Fruit fly (Drosophila melanogaster) whole organism, prepupa: ENCODE results near the gene Atx2.

ENCODE experiments used
- Blimp-1 ChIP-seq: fragments of 200-800 bp; sonication (Bioruptor generic); optimal IDR thresholded peaks from 3 replicates; lab custom pipeline; 2017; ENCODE audit warnings: missing biosample characterization, missing genetic modification characterization, mild to moderate bottlenecking, moderate library complexity, missing genetic modification reagents
- CG10631 ChIP-seq: fragments of 200-800 bp; sonication (Bioruptor generic); optimal IDR thresholded peaks from 2 replicates; lab custom pipeline; 2016; ENCODE audit warnings: missing biosample characterization, missing genetic modification characterization
- CG11294 ChIP-seq: fragments of 200-800 bp; sonication (Bioruptor generic); IDR thresholded peaks from 2 replicates; pipeline ENCODE4 v1.3.6; 2022; ENCODE audit warnings: missing biosample characterization, missing genetic modification characterization
- CG11902 ChIP-seq: fragments of 200-800 bp; sonication (Bioruptor generic); optimal IDR thresholded peaks from 3 replicates; lab custom pipeline; 2016; ENCODE audit warnings: missing biosample characterization, missing genetic modification characterization
- CG15336 ChIP-seq: fragments of 200-800 bp; sonication (Bioruptor generic); IDR thresholded peaks from 2 replicates; pipeline ENCODE4 v1.3.6; 2022; ENCODE audit warnings: missing biosample characterization, missing genetic modification characterization
- CG1621 ChIP-seq: fragments of 200-800 bp; sonication (Bioruptor generic); optimal IDR thresholded peaks from 3 replicates; lab custom pipeline; 2018; ENCODE audit warnings: missing biosample characterization, mild to moderate bottlenecking, missing genetic modification characterization
- CG16779 ChIP-seq: fragments of 200-800 bp; sonication (Bioruptor generic); optimal IDR thresholded peaks from 3 replicates; lab custom pipeline; 2017; ENCODE audit warnings: missing biosample characterization, mild to moderate bottlenecking, missing genetic modification characterization
- CG3032 ChIP-seq: fragments of 200-800 bp; optimal IDR thresholded peaks from 2 replicates; lab custom pipeline; 2019; ENCODE audit warnings: missing biosample characterization, mild to moderate bottlenecking, missing genetic modification characterization, moderate library complexity
- CG31627 ChIP-seq: fragments of 200-800 bp; sonication (Bioruptor generic); optimal IDR thresholded peaks from 3 replicates; lab custom pipeline; 2016; ENCODE audit warnings: missing biosample characterization, missing genetic modification characterization
- CG34406 ChIP-seq: fragments of 200-800 bp; sonication (Bioruptor generic); optimal IDR thresholded peaks from 3 replicates; lab custom pipeline; 2016; ENCODE audit warnings: missing biosample characterization, missing genetic modification characterization
- CG3919 ChIP-seq: fragments of 200-800 bp; sonication (Bioruptor generic); optimal IDR thresholded peaks from 3 replicates; lab custom pipeline; 2016; ENCODE audit warnings: missing biosample characterization, missing genetic modification characterization
- CG6163 ChIP-seq: fragments of 200-800 bp; sonication (Bioruptor generic); IDR thresholded peaks from 3 replicates; pipeline ENCODE4 v1.3.6; 2022; ENCODE audit warnings: missing biosample characterization, missing genetic modification characterization
- CG6792 ChIP-seq: fragments of 200-800 bp; sonication (Bioruptor generic); optimal IDR thresholded peaks from 3 replicates; lab custom pipeline; 2016; ENCODE audit warnings: missing biosample characterization, missing genetic modification characterization
- CG6854 ChIP-seq: fragments of 200-800 bp; sonication (Bioruptor generic); optimal IDR thresholded peaks from 2 replicates; lab custom pipeline; 2017; ENCODE audit warnings: missing biosample characterization, mild to moderate bottlenecking, missing genetic modification characterization
- CG7368 ChIP-seq: fragments of 200-800 bp; sonication (Bioruptor generic); optimal IDR thresholded peaks from 3 replicates; lab custom pipeline; 2016; ENCODE audit warnings: missing biosample characterization, missing genetic modification characterization
- CG8119 ChIP-seq: fragments of 200-800 bp; sonication (Bioruptor generic); IDR thresholded peaks from 3 replicates; pipeline ENCODE4 v1.3.6; 2022; ENCODE audit warnings: missing biosample characterization, missing genetic modification characterization
- Eip75B ChIP-seq: fragments of 200-800 bp; sonication (Bioruptor generic); optimal IDR thresholded peaks from 3 replicates; lab custom pipeline; 2016; ENCODE audit warnings: missing biosample characterization, missing genetic modification characterization
- Eip78C ChIP-seq: fragments of 200-800 bp; sonication (Bioruptor generic); peaks from one replicate; lab custom pipeline; 2016; ENCODE audit warnings: missing biosample characterization, missing genetic modification characterization
- Eip93F ChIP-seq: fragments of 200-800 bp; sonication (Bioruptor generic); optimal IDR thresholded peaks from 2 replicates; lab custom pipeline; 2016; ENCODE audit warnings: missing biosample characterization, mild to moderate bottlenecking, missing genetic modification characterization
- Ets21C ChIP-seq: fragments of 200-800 bp; sonication (Bioruptor generic); optimal IDR thresholded peaks from 3 replicates; lab custom pipeline; 2016; ENCODE audit warnings: missing biosample characterization, missing genetic modification characterization
- Gug ChIP-seq: fragments of 200-800 bp; sonication (Bioruptor generic); IDR thresholded peaks from 2 replicates; pipeline ENCODE4 v1.3.6; 2022; ENCODE audit warnings: missing biosample characterization, missing genetic modification characterization
- Hr38 ChIP-seq: sonication (Bioruptor generic); optimal IDR thresholded peaks from 2 replicates; lab custom pipeline; 2016; ENCODE audit warnings: missing biosample characterization, missing genetic modification characterization
- Hr39 ChIP-seq: fragments of 200-800 bp; sonication (Bioruptor generic); optimal IDR thresholded peaks from 2 replicates; lab custom pipeline; 2016; ENCODE audit warnings: missing biosample characterization, missing genetic modification characterization
- OdsH ChIP-seq: fragments of 200-800 bp; sonication (Bioruptor generic); optimal IDR thresholded peaks from 3 replicates; lab custom pipeline; 2016; ENCODE audit warnings: missing biosample characterization, missing genetic modification characterization
- Sox102F ChIP-seq: fragments of 200-800 bp; sonication (Bioruptor generic); optimal IDR thresholded peaks from 2 replicates; lab custom pipeline; 2016; ENCODE audit warnings: missing biosample characterization, mild to moderate bottlenecking, missing genetic modification characterization
- Sox15 ChIP-seq: fragments of 200-800 bp; sonication (Bioruptor generic); optimal IDR thresholded peaks from 3 replicates; lab custom pipeline; 2016; ENCODE audit warnings: missing biosample characterization, missing genetic modification characterization
- acj6 ChIP-seq: fragments of 200-800 bp; sonication (Bioruptor generic); optimal IDR thresholded peaks from 3 replicates; lab custom pipeline; 2016; ENCODE audit warnings: missing biosample characterization, missing genetic modification characterization
- eg ChIP-seq: fragments of 200-800 bp; sonication (Bioruptor generic); IDR thresholded peaks from 3 replicates; pipeline ENCODE4 v1.3.6; 2022; ENCODE audit warnings: missing biosample characterization, missing genetic modification characterization
- fd85E ChIP-seq: fragments of 200-800 bp; sonication (Bioruptor generic); optimal IDR thresholded peaks from 3 replicates; lab custom pipeline; 2016; ENCODE audit warnings: missing biosample characterization, missing genetic modification characterization
- fkh ChIP-seq: fragments of 200-800 bp; sonication (Bioruptor generic); optimal IDR thresholded peaks from 3 replicates; lab custom pipeline; 2017; ENCODE audit warnings: missing biosample characterization, mild to moderate bottlenecking, missing genetic modification characterization, moderate library complexity
- net ChIP-seq: fragments of 200-800 bp; sonication (Bioruptor generic); optimal IDR thresholded peaks from 3 replicates; lab custom pipeline; 2016; ENCODE audit warnings: missing biosample characterization, missing genetic modification characterization
- salr ChIP-seq, 2 experiments: fragments of 200-800 bp; sonication (Bioruptor generic); optimal IDR thresholded peaks; 3 replicates each; lab custom pipeline; 2016 to 2018; ENCODE audit warnings: missing biosample characterization in 2 of 2, missing genetic modification characterization in 2 of 2, mild to moderate bottlenecking in 1 of 2
- spab ChIP-seq: fragments of 200-800 bp; sonication (Bioruptor generic); optimal IDR thresholded peaks from 2 replicates; lab custom pipeline; 2017; ENCODE audit warnings: missing biosample characterization, mild to moderate bottlenecking, missing genetic modification characterization, missing genetic modification reagents
- ss ChIP-seq, 2 experiments: fragments of 200-800 bp; sonication (Bioruptor generic); optimal IDR thresholded peaks; 2 replicates in 1 of 2; 3 replicates in 1 of 2; lab custom pipeline; 2017 to 2018; ENCODE audit warnings: mild to moderate bottlenecking in 2 of 2, missing biosample characterization in 2 of 2, missing genetic modification characterization in 2 of 2, moderate library complexity in 1 of 2
- svp ChIP-seq: fragments of 200-800 bp; sonication (Bioruptor generic); peaks from one replicate; lab custom pipeline; 2016; ENCODE audit warnings: missing biosample characterization, missing genetic modification characterization
- vri ChIP-seq: fragments of 200-800 bp; sonication (Bioruptor generic); optimal IDR thresholded peaks from 3 replicates; lab custom pipeline; 2016; ENCODE audit warnings: missing biosample characterization, mild to moderate bottlenecking, missing genetic modification characterization

The Atx2 gene

DNA sequence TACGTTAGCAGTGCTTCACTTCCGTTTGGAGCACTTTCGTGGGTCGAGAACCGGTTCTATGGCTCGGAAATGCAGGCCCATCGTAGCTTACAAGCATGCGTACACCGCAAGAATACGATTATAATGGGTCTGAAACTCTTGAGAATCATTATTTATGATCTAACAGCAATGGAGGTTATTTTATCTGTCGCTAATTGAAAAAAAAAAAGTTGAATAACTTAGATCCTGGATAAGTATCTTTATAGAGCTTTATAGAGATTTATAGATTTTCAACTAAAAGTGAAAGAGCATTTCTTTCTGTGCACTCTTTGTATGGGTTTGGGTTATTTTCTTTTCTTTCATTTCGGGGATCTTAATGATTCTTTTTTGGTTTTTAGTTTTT lies 19.6 kb downstream of the Atx2 start (continued):
- TF ChIP-seq Hr38 (GFP tag; lab: Kevin White, UChicago) (no peak), vri (GFP tag; lab: Kevin White, UChicago) (peak; percentile 85), svp (GFP tag; lab: Kevin White, UChicago) (peak; percentile 95), CG3919 (GFP tag; lab: Kevin White, UChicago) (peak; percentile 80), fd85E (no peak), CG15336 (GFP tag; lab: Robert Waterston, UW) (peak; percentile 75), net (GFP tag; lab: Kevin White, UChicago) (peak; percentile 83), Sox15 (GFP tag; lab: Kevin White, UChicago) (peak; percentile 62), fkh (GFP tag; lab: Kevin White, UChicago) (no peak), CG6163 (peak; percentile 84), Sox102F (peak; percentile 93), Ets21C (GFP tag; lab: Kevin White, UChicago) (peak; percentile 88), ss (GFP tag; optimal IDR thresholded peaks at IDR 0.05; lab: Kevin White, UChicago) (peak; percentile 10 to 38), CG7368 (GFP tag; lab: Kevin White, UChicago) (peak; percentile 41), CG11902 (GFP tag; lab: Kevin White, UChicago) (peak; percentile 56), CG6792 (GFP tag; lab: Kevin White, UChicago) (peak; percentile 85), CG31627 (GFP tag; lab: Kevin White, UChicago) (peak; percentile 93), CG3032 (tag; lab: Kevin White, UChicago) (peak; percentile 57), Gug (GFP tag; lab: Robert Waterston, UW) (peak; percentile 60), CG6854 (GFP tag; lab: Kevin White, UChicago) (peak; percentile 11), Hr39 (GFP tag; lab: Kevin White, UChicago) (peak; percentile 92), OdsH (GFP tag; lab: Kevin White, UChicago) (peak; percentile 84), Eip78C (GFP tag; lab: Kevin White, UChicago) (peak; percentile 95)

DNA sequence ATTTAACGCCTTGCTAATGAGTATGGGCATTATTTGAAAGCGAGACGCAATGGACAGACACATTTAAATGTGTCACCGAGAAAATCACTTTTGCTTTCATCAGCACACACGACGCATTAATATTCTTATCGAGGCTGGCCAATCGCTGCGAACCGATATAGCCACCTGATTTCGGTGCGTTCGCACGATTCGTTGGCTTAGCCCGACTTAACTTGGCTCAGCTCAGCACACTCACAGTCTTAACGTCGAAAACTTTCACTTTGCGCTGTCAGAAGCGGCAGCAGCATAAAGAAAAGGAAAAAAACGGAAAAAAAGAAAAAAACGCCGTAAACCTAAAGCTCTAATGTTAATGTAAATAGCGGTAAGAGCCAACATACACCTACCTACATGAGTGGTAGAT lies 22.1 kb downstream of the Atx2 start:
- TF ChIP-seq Blimp-1 (GFP tag; lab: Kevin White, UChicago) (peak; percentile 23), CG34406 (GFP tag; lab: Kevin White, UChicago) (no peak), Sox102F (no peak), salr (GFP tag; optimal IDR thresholded peaks at IDR 0.05; lab: Kevin White, UChicago) (no peak), Eip75B (GFP tag; lab: Kevin White, UChicago) (no peak), CG3032 (tag; lab: Kevin White, UChicago) (no peak)

DNA sequence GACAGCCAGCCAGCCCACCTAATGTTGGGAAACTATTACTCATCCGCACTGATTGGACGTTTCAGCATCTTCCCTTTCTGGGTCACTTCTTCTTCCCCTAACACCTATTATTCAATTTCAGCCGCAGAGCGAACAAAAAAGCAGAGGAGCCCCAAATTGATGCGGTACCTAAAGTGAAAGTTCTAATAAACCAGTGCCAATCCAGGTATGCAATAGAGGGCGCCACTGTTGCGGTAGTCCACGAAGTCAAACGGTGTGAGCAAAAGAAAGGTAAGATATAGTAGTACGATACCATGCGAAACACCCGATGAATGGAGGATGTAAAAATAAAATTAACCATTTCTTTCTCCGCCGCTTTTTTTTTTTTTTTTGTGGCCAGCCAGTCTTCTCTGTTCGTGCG lies 22.9 kb downstream of the Atx2 start:
- TF ChIP-seq CG1621 (tag; lab: Kevin White, UChicago), result no peak
- TF ChIP-seq fkh (GFP tag; lab: Kevin White, UChicago), result no peak
- TF ChIP-seq net (GFP tag; lab: Kevin White, UChicago), result no peak
- no peak for TF ChIP-seq fd85E
- TF ChIP-seq eg (GFP tag; lab: Robert Waterston, UW), result no peak
- TF ChIP-seq CG7368 (GFP tag; lab: Kevin White, UChicago), result no peak
- TF ChIP-seq CG16779 (tag; lab: Kevin White, UChicago), result no peak
- no peak for TF ChIP-seq CG10631
- TF ChIP-seq ss (GFP tag; optimal IDR thresholded peaks at IDR 0.05; lab: Kevin White, UChicago), result no peak
- TF ChIP-seq CG3032 (tag; lab: Kevin White, UChicago), result no peak
- no peak for TF ChIP-seq CG15336 (GFP tag; lab: Robert Waterston, UW)
- TF ChIP-seq CG11294 (GFP tag; lab: Robert Waterston, UW), result no peak
- TF ChIP-seq CG8119 (GFP tag; lab: Robert Waterston, UW), result no peak
- no peak for TF ChIP-seq acj6 (GFP tag; lab: Kevin White, UChicago)
- no peak for TF ChIP-seq spab (GFP tag; lab: Kevin White, UChicago)
- no peak for TF ChIP-seq Eip93F (GFP tag; lab: Kevin White, UChicago)
- TF ChIP-seq, all 60 proteins: peak for 0
